Worm (Caenorhabditis elegans) whole organism, L2 larva: ENCODE measurements around the gene col-69.

Experiments used
- C34F6.9 ChIP-seq: fragments of 150-350 bp; optimal IDR thresholded peaks from 2 replicates; lab custom pipeline; 2014; ENCODE audit warnings: missing biosample characterization, missing genetic modification characterization
- F13H6.1 ChIP-seq: sonication (generic microtip); optimal IDR thresholded peaks from 2 replicates; lab custom pipeline; 2016; ENCODE audit warnings: missing genetic modification characterization, missing compliant biosample characterization
- R02D3.7 ChIP-seq: fragments of 150-350 bp; optimal IDR thresholded peaks from 2 replicates; lab custom pipeline; 2014; ENCODE audit warnings: missing biosample characterization, missing genetic modification characterization
- Y55F3AM.14 ChIP-seq: fragments of 200-800 bp; sonication (Bioruptor generic); optimal IDR thresholded peaks from 2 replicates; lab custom pipeline; 2018; ENCODE audit warnings: mild to moderate bottlenecking, missing genetic modification characterization, missing compliant biosample characterization
- alr-1 ChIP-seq: fragments of 150-350 bp; optimal IDR thresholded peaks from 2 replicates; lab custom pipeline; 2014; ENCODE audit warnings: missing biosample characterization, missing genetic modification characterization
- aly-2 ChIP-seq: fragments of 150-350 bp; optimal IDR thresholded peaks from 2 replicates; lab custom pipeline; 2014; ENCODE audit warnings: missing biosample characterization, missing genetic modification characterization
- ama-1 ChIP-seq: fragments of 150-350 bp; optimal IDR thresholded peaks from 2 replicates; lab custom pipeline; 2018; ENCODE audit warnings: inconsistent platforms
- blmp-1 ChIP-seq: sonication (generic microtip); optimal IDR thresholded peaks from 2 replicates; lab custom pipeline; 2017; ENCODE audit warnings: missing genetic modification characterization, mild to moderate bottlenecking, missing compliant biosample characterization, antibody characterized with exemption, moderate library complexity; ENCODE audit not compliant: insufficient read depth
- ceh-16 ChIP-seq: fragments of 150-350 bp; optimal IDR thresholded peaks from 2 replicates; lab custom pipeline; 2014; ENCODE audit warnings: missing biosample characterization, missing genetic modification characterization
- crh-2 ChIP-seq: sonication (generic microtip); optimal IDR thresholded peaks from 2 replicates; lab custom pipeline; 2017; ENCODE audit warnings: missing biosample characterization, missing genetic modification characterization
- egl-27 ChIP-seq: sonication (generic microtip); optimal IDR thresholded peaks from 3 replicates; lab custom pipeline; 2017; ENCODE audit warnings: missing biosample characterization, missing genetic modification reagents, missing genetic modification characterization
- gmeb-1 ChIP-seq: fragments of 150-350 bp; optimal IDR thresholded peaks from 2 replicates; lab custom pipeline; 2014; ENCODE audit warnings: missing biosample characterization, missing genetic modification characterization
- lin-11 ChIP-seq: fragments of 150-350 bp; sonication (generic microtip); optimal IDR thresholded peaks from 2 replicates; lab custom pipeline; 2014; ENCODE audit warnings: missing biosample characterization, missing genetic modification characterization, inconsistent platforms, mixed read lengths
- lin-13 ChIP-seq: fragments of 150-350 bp; optimal IDR thresholded peaks from 2 replicates; lab custom pipeline; 2014; ENCODE audit warnings: missing biosample characterization, missing genetic modification reagents, missing genetic modification characterization
- lin-39 ChIP-seq: fragments of 150-350 bp; optimal IDR thresholded peaks from 2 replicates; lab custom pipeline; 2014; ENCODE audit warnings: missing biosample characterization, missing genetic modification reagents, missing genetic modification characterization
- lsy-2 ChIP-seq, 2 experiments: fragments of 150-350 bp in 1 of 2; sonication (generic microtip) in 1 of 2; optimal IDR thresholded peaks; 2 replicates each; lab custom pipeline; 2014 to 2017; ENCODE audit warnings: missing biosample characterization in 2 of 2, missing genetic modification characterization in 2 of 2
- mab-5 ChIP-seq: fragments of 150-350 bp; optimal IDR thresholded peaks from 2 replicates; lab custom pipeline; 2014; ENCODE audit warnings: missing biosample characterization, missing genetic modification characterization
- mbf-1 ChIP-seq: sonication (generic microtip); optimal IDR thresholded peaks from 2 replicates; lab custom pipeline; 2017; ENCODE audit warnings: missing biosample characterization, missing genetic modification characterization
- mdl-1 ChIP-seq, 2 experiments: fragments of 150-350 bp in 1 of 2; sonication (generic microtip) in 1 of 2; optimal IDR thresholded peaks; 2 replicates each; lab custom pipeline; 2017; ENCODE audit warnings: missing biosample characterization in 2 of 2, missing genetic modification characterization in 2 of 2
- nhr-10 ChIP-seq: sonication (generic microtip); optimal IDR thresholded peaks from 2 replicates; lab custom pipeline; 2017; ENCODE audit warnings: missing biosample characterization, missing genetic modification characterization
- nhr-12 ChIP-seq: fragments of 150-350 bp; optimal IDR thresholded peaks from 2 replicates; lab custom pipeline; 2014; ENCODE audit warnings: missing biosample characterization, missing genetic modification characterization
- nhr-129 ChIP-seq: fragments of 150-350 bp; optimal IDR thresholded peaks from 2 replicates; lab custom pipeline; 2014; ENCODE audit warnings: missing biosample characterization, missing genetic modification characterization
- nhr-21 ChIP-seq: fragments of 150-350 bp; optimal IDR thresholded peaks from 2 replicates; lab custom pipeline; 2014; ENCODE audit warnings: missing biosample characterization, missing genetic modification characterization
- nhr-237 ChIP-seq: fragments of 150-350 bp; optimal IDR thresholded peaks from 2 replicates; lab custom pipeline; 2014; ENCODE audit warnings: missing biosample characterization, missing genetic modification characterization
- nhr-6 ChIP-seq: fragments of 150-350 bp; optimal IDR thresholded peaks from 2 replicates; lab custom pipeline; 2014; ENCODE audit warnings: missing biosample characterization, missing genetic modification characterization
- nhr-77 ChIP-seq: fragments of 150-350 bp; optimal IDR thresholded peaks from 2 replicates; lab custom pipeline; 2014; ENCODE audit warnings: missing biosample characterization, missing genetic modification characterization
- skn-1 ChIP-seq: sonication (generic microtip); optimal IDR thresholded peaks from 2 replicates; lab custom pipeline; 2017; ENCODE audit warnings: missing biosample characterization, missing genetic modification characterization
- sma-9 ChIP-seq, 2 experiments: fragments of 150-350 bp in 1 of 2; sonication (generic microtip) in 1 of 2; optimal IDR thresholded peaks; 2 replicates each; lab custom pipeline; 2014 to 2016; ENCODE audit warnings: missing genetic modification characterization in 2 of 2, mild to moderate bottlenecking in 1 of 2, missing biosample characterization in 1 of 2, missing compliant biosample characterization in 1 of 2, missing genetic modification reagents in 1 of 2, moderate library complexity in 1 of 2
- snpc-4 ChIP-seq: fragments of 150-350 bp; optimal IDR thresholded peaks from 2 replicates; lab custom pipeline; 2014; ENCODE audit warnings: missing biosample characterization, missing genetic modification characterization
- unc-39 ChIP-seq: fragments of 150-350 bp; optimal IDR thresholded peaks from 2 replicates; lab custom pipeline; 2014; ENCODE audit warnings: missing biosample characterization, missing genetic modification characterization
- unc-62 ChIP-seq: fragments of 150-350 bp; optimal IDR thresholded peaks from 2 replicates; lab custom pipeline; 2014; ENCODE audit warnings: missing biosample characterization, missing genetic modification reagents, missing genetic modification characterization
- zag-1 ChIP-seq: fragments of 150-350 bp; optimal IDR thresholded peaks from 2 replicates; lab custom pipeline; 2014; ENCODE audit warnings: missing biosample characterization, missing genetic modification characterization
- ztf-11 ChIP-seq: sonication (generic microtip); optimal IDR thresholded peaks from 2 replicates; lab custom pipeline; 2017; ENCODE audit warnings: missing biosample characterization, missing genetic modification characterization
- ztf-4 ChIP-seq: fragments of 150-350 bp; optimal IDR thresholded peaks from 2 replicates; lab custom pipeline; 2014; ENCODE audit warnings: missing biosample characterization, missing genetic modification characterization

The col-69 gene

DNA sequence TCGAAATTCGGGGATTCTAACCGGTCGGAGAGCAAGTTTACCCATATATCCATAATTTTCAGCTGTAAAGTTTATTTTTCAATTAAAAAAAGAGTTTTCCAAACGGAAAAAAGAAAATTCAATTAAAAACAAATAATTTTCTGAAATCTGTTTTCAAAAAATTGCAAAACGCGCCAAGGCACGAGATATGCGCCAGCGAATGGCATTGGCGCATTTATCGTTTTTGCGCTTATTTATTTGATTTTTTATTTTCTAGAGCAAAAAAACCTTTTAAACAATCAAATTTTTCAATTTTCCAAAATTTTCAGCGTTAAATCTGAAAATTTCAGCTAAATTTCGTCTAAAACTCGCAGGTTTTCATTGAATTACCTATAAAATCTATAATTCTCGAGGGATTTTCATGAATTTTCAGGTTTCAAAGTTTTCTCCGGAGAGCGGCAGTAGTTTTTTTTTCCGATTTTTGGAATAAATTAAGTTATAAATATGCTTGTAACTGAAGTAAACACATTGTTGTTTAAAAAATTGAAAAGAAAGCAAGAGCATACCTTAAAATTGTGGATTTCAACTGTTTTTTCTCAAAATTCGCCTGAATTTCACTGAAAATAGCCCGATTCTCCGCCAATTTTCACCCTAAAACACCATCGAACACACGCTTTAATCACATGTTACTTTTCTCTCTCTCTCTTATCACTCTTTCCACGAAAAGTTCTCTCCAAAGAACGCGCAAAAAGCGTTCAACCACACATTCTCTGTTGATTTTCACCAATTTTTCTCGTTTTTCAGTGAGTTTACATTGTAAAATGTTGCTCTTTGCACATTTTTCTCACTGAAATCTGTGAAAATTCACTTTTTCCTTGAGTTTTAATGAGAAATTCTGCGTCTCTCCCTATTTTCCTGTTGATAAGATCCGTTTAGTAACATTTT, 19.7 kb downstream of the col-69 start, which contains the start of gene B0432.10 (continued):
- peak; percentile 81 to 92 for TF ChIP-seq lsy-2 (tag; optimal IDR thresholded peaks at IDR 0.05; lab: Kevin White, UChicago)
- no peak for TF ChIP-seq ztf-4
- peak; percentile 81 for TF ChIP-seq crh-2 (tag; lab: Kevin White, UChicago)
- peak; percentile 37 for TF ChIP-seq nhr-77 (tag; lab: Kevin White, UChicago)
- TF ChIP-seq nhr-6 (tag; lab: Kevin White, UChicago) = peak; percentile 78
- peak; percentile 58 for TF ChIP-seq nhr-129 (tag; lab: Kevin White, UChicago)
- peak; percentile 8 for TF ChIP-seq R02D3.7 (tag; lab: Kevin White, UChicago)
- peak; percentile 19 for TF ChIP-seq ceh-16 (tag; lab: Kevin White, UChicago)
- peak; percentile 81 for TF ChIP-seq egl-27 (tag; lab: Kevin White, UChicago)
- TF ChIP-seq ama-1 (lab: Kevin White, UChicago) = no peak
- no peak for TF ChIP-seq Y55F3AM.14 (GFP tag; lab: Kevin White, UChicago)
- TF ChIP-seq nhr-12 = no peak
- TF ChIP-seq mab-5 (tag; lab: Kevin White, UChicago) = peak; percentile 71
- peak; percentile 60 for TF ChIP-seq snpc-4 (tag; lab: Kevin White, UChicago)
- no peak for TF ChIP-seq blmp-1 (tag; lab: Kevin White, UChicago)
- no peak for TF ChIP-seq unc-39 (tag; lab: Kevin White, UChicago)
- peak; percentile 97 for TF ChIP-seq gmeb-1 (tag; lab: Kevin White, UChicago)
- no peak for TF ChIP-seq aly-2 (tag; lab: Kevin White, UChicago)
- no peak for TF ChIP-seq nhr-10

DNA sequence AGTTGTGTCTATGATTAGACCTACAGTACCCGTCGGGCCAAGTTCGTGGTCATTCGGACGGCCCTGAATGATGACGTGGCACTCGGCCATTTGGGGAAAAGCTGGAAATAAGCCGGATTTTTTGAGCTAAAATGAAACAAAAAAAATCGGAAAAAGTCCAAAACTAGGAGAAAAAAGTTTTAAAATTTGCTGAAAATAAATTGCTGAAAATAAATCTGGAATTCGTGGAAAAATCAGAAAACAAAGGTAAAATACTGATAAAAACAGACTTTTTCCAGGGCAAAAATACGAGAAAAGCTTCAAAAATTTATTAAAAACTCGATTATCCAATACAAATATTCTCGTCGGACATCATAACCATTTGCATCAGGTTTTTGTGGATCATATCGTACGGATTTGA, 22.0 kb downstream of the col-69 start, which contains the start of gene B0432.9:
Gene B0432.9, minus strand, starts transcription at position 101 of the 400 bp plus-strand sequence.
- TF ChIP-seq C34F6.9 (tag; lab: Kevin White, UChicago) (no peak), egl-27 (tag; lab: Kevin White, UChicago) (no peak), mab-5 (tag; lab: Kevin White, UChicago) (no peak), sma-9 (GFP tag; optimal IDR thresholded peaks at IDR 0.05; lab: Kevin White, UChicago) (no peak), sma-9 (tag; optimal IDR thresholded peaks at IDR 0.05; lab: Kevin White, UChicago) (no peak), lin-39 (no peak), F13H6.1 (no peak), nhr-77 (tag; lab: Kevin White, UChicago) (no peak), unc-62 (GFP tag; lab: Kevin White, UChicago) (no peak), crh-2 (tag; lab: Kevin White, UChicago) (no peak), aly-2 (tag; lab: Kevin White, UChicago) (no peak), ztf-11 (tag; lab: Kevin White, UChicago) (no peak), snpc-4 (tag; lab: Kevin White, UChicago) (no peak)

DNA sequence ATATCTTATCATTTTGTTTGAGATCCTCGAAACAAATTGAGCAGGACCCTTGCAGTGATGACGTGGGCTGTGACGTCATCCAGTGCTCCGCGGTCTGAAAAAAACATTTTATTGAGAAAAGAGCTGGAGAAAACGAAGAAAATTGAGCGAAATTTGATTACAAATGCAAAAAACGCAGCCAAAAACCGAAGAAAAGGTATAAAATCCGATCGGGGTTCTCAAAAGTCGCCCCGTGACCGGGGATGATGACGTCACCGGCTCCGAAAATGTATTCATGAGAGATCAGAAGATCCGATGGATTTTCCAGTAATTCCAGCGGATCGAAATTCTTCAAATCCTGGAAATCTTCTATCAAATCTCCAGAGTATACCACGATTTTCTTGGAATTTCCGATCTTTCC, 23.1 kb downstream of the col-69 start, which contains the start of gene trul-1:
Gene trul-1, minus strand, starts transcription at position 101 of the 400 bp plus-strand sequence.
- no peak for TF ChIP-seq lin-39
- TF ChIP-seq nhr-21 = no peak
- TF ChIP-seq nhr-10 = no peak
- no peak for TF ChIP-seq Y55F3AM.14 (GFP tag; lab: Kevin White, UChicago)
- no peak for TF ChIP-seq ama-1 (lab: Kevin White, UChicago)
- TF ChIP-seq lin-11 (tag; lab: Kevin White, UChicago) = no peak
- no peak for TF ChIP-seq skn-1 (tag; lab: Kevin White, UChicago)
- no peak for TF ChIP-seq alr-1 (tag; lab: Kevin White, UChicago)
- no peak for TF ChIP-seq nhr-12
- no peak for TF ChIP-seq ztf-11 (tag; lab: Kevin White, UChicago)
- TF ChIP-seq egl-27 (tag; lab: Kevin White, UChicago) = no peak
- no peak for TF ChIP-seq nhr-6 (tag; lab: Kevin White, UChicago)
- TF ChIP-seq lin-13 (GFP tag; lab: Kevin White, UChicago) = no peak
- no peak for TF ChIP-seq unc-39 (tag; lab: Kevin White, UChicago)
- TF ChIP-seq blmp-1 (tag; lab: Kevin White, UChicago) = no peak
- TF ChIP-seq mbf-1 (tag; lab: Kevin White, UChicago) = no peak
- no peak for TF ChIP-seq zag-1
- no peak for TF ChIP-seq nhr-237 (tag; lab: Kevin White, UChicago)
- no peak for TF ChIP-seq mdl-1 (tag; optimal IDR thresholded peaks at IDR 0.05; lab: Kevin White, UChicago)
